Worm (Caenorhabditis elegans) whole organism, mixed stage, embryonic: Measurements from ENCODE around the gene xpo-3.
A peak's percentile ranks its signal among the peaks of the same experiment; 100 is the strongest.

Source experiments
- M03D4.4 ChIP-seq: sonication (generic microtip); optimal IDR thresholded peaks from 2 replicates; lab custom pipeline; 2017; ENCODE audit warnings: mild to moderate bottlenecking, missing genetic modification characterization, missing compliant biosample characterization
- bed-3 ChIP-seq: fragments of 200-800 bp; sonication (Bioruptor generic); optimal IDR thresholded peaks from 3 replicates; lab custom pipeline; 2018; ENCODE audit warnings: mild to moderate bottlenecking, missing genetic modification characterization, moderate library complexity, missing compliant biosample characterization
- blmp-1 ChIP-seq: fragments of 150-350 bp; optimal IDR thresholded peaks from 2 replicates; lab custom pipeline; 2014; ENCODE audit warnings: missing biosample characterization, missing genetic modification characterization
- ceh-43 ChIP-seq: fragments of 200-800 bp; sonication (Bioruptor generic); optimal IDR thresholded peaks from 2 replicates; lab custom pipeline; 2018; ENCODE audit warnings: mild to moderate bottlenecking, missing genetic modification characterization, moderate library complexity, missing compliant biosample characterization
- ceh-83 ChIP-seq: fragments of 200-800 bp; sonication (Bioruptor generic); optimal IDR thresholded peaks from 2 replicates; lab custom pipeline; 2018; ENCODE audit warnings: mild to moderate bottlenecking, missing genetic modification characterization, missing compliant biosample characterization
- cnd-1 ChIP-seq: fragments of 200-800 bp; sonication (Bioruptor generic); optimal IDR thresholded peaks from 2 replicates; lab custom pipeline; 2018; ENCODE audit warnings: mild to moderate bottlenecking, missing genetic modification characterization, missing compliant biosample characterization
- drap-1 ChIP-seq: fragments of 200-800 bp; sonication (Bioruptor generic); optimal IDR thresholded peaks from 3 replicates; lab custom pipeline; 2018; ENCODE audit warnings: mild to moderate bottlenecking, missing genetic modification characterization, missing compliant biosample characterization
- elt-1 ChIP-seq: sonication (generic microtip); optimal IDR thresholded peaks from 2 replicates; lab custom pipeline; 2017; ENCODE audit warnings: missing genetic modification characterization, mild to moderate bottlenecking, missing compliant biosample characterization, antibody characterized with exemption, moderate library complexity, borderline replicate concordance; ENCODE audit not compliant: insufficient read depth
- elt-3 ChIP-seq: fragments of 150-350 bp; optimal IDR thresholded peaks from 2 replicates; lab custom pipeline; 2014; ENCODE audit warnings: missing biosample characterization, missing genetic modification characterization
- flh-1 ChIP-seq: fragments of 200-800 bp; sonication (Bioruptor generic); optimal IDR thresholded peaks from 2 replicates; lab custom pipeline; 2018; ENCODE audit warnings: mild to moderate bottlenecking, missing genetic modification characterization, moderate library complexity, missing compliant biosample characterization
- hlh-1 ChIP-seq: fragments of 150-350 bp; optimal IDR thresholded peaks from 2 replicates; lab custom pipeline; 2014; ENCODE audit warnings: missing biosample characterization, missing genetic modification reagents, missing genetic modification characterization
- lin-13 ChIP-seq: fragments of 150-350 bp; optimal IDR thresholded peaks from 2 replicates; lab custom pipeline; 2014; ENCODE audit warnings: missing biosample characterization, missing genetic modification characterization
- lin-32 ChIP-seq: fragments of 200-800 bp; sonication (Bioruptor generic); optimal IDR thresholded peaks from 2 replicates; lab custom pipeline; 2018; ENCODE audit warnings: mild to moderate bottlenecking, missing genetic modification characterization, missing compliant biosample characterization
- lsy-2 ChIP-seq: fragments of 150-350 bp; optimal IDR thresholded peaks from 2 replicates; lab custom pipeline; 2014; ENCODE audit warnings: missing biosample characterization, missing genetic modification characterization
- mab-5 ChIP-seq: fragments of 150-350 bp; optimal IDR thresholded peaks from 2 replicates; lab custom pipeline; 2014; ENCODE audit warnings: missing biosample characterization, missing genetic modification characterization
- mep-1 ChIP-seq: fragments of 150-350 bp; optimal IDR thresholded peaks from 2 replicates; lab custom pipeline; 2017; ENCODE audit warnings: missing biosample characterization, missing genetic modification reagents, missing genetic modification characterization, inconsistent platforms
- mls-2 ChIP-seq: sonication (generic microtip); optimal IDR thresholded peaks from 2 replicates; lab custom pipeline; 2016; ENCODE audit warnings: mild to moderate bottlenecking, missing genetic modification characterization, moderate library complexity, missing compliant biosample characterization
- nhr-12 ChIP-seq: fragments of 150-350 bp; optimal IDR thresholded peaks from 2 replicates; lab custom pipeline; 2014; ENCODE audit warnings: missing biosample characterization, missing genetic modification characterization
- nhr-2 ChIP-seq: fragments of 150-350 bp; optimal IDR thresholded peaks from 2 replicates; lab custom pipeline; 2014; ENCODE audit warnings: missing biosample characterization, missing genetic modification characterization
- nhr-237 ChIP-seq: fragments of 150-350 bp; optimal IDR thresholded peaks from 2 replicates; lab custom pipeline; 2014; ENCODE audit warnings: missing biosample characterization, missing genetic modification characterization
- nhr-28 ChIP-seq: fragments of 150-350 bp; optimal IDR thresholded peaks from 2 replicates; lab custom pipeline; 2014; ENCODE audit warnings: missing biosample characterization, missing genetic modification characterization
- nhr-76 ChIP-seq: sonication (generic microtip); optimal IDR thresholded peaks from 2 replicates; lab custom pipeline; 2017; ENCODE audit warnings: missing biosample characterization, missing genetic modification characterization
- pha-4 ChIP-seq: fragments of 150-350 bp; optimal IDR thresholded peaks from 2 replicates; lab custom pipeline; 2018; ENCODE audit warnings: missing biosample characterization, missing genetic modification reagents, missing genetic modification characterization
- snpc-4 ChIP-seq: fragments of 150-350 bp; optimal IDR thresholded peaks from 2 replicates; lab custom pipeline; 2014; ENCODE audit warnings: missing biosample characterization, missing genetic modification characterization
- sptf-1 ChIP-seq: sonication (generic microtip); optimal IDR thresholded peaks from 2 replicates; lab custom pipeline; 2017; ENCODE audit warnings: mild to moderate bottlenecking, missing genetic modification characterization, moderate library complexity, missing compliant biosample characterization
- tbx-8 ChIP-seq: fragments of 200-800 bp; sonication (Bioruptor generic); optimal IDR thresholded peaks from 2 replicates; lab custom pipeline; 2018; ENCODE audit warnings: mild to moderate bottlenecking, missing genetic modification characterization, moderate library complexity, missing compliant biosample characterization
- unc-120 ChIP-seq: sonication (generic microtip); optimal IDR thresholded peaks from 2 replicates; lab custom pipeline; 2017; ENCODE audit warnings: missing genetic modification characterization, missing compliant biosample characterization; ENCODE audit not compliant: poor library complexity, severe bottlenecking
- unc-39 ChIP-seq: fragments of 150-350 bp; optimal IDR thresholded peaks from 2 replicates; lab custom pipeline; 2014; ENCODE audit warnings: missing biosample characterization, missing genetic modification characterization
- unc-62 ChIP-seq: fragments of 150-350 bp; optimal IDR thresholded peaks from 2 replicates; lab custom pipeline; 2014; ENCODE audit warnings: missing biosample characterization, missing genetic modification reagents, missing genetic modification characterization
- zip-8 ChIP-seq: fragments of 150-350 bp; optimal IDR thresholded peaks from 2 replicates; lab custom pipeline; 2014; ENCODE audit warnings: missing biosample characterization, missing genetic modification characterization
- ztf-11 ChIP-seq: fragments of 150-350 bp; optimal IDR thresholded peaks from 2 replicates; lab custom pipeline; 2014; ENCODE audit warnings: missing biosample characterization, missing genetic modification characterization

The xpo-3 gene

DNA sequence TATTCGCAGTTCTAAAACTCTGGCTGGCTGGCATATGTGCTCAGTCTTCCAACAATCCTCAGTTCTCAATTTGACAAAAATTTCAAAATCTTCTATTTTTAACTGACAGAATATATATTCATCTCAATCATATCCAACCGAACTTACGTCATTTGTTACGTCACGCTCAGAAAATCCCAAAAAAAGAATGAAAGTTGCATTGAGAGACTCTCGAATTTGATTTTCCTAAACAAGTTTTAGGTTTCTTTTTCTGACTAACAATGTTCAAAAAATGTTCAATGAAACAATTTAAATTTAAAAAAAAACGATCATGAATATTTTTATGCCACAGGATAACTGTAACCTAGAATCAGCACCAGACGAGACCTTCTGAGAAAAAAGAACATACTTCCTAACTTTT lies 25.9 kb downstream of the xpo-3 start:
- TF ChIP-seq zip-8 (tag; lab: Kevin White, UChicago) (peak; percentile 96), pha-4 (no peak)

DNA sequence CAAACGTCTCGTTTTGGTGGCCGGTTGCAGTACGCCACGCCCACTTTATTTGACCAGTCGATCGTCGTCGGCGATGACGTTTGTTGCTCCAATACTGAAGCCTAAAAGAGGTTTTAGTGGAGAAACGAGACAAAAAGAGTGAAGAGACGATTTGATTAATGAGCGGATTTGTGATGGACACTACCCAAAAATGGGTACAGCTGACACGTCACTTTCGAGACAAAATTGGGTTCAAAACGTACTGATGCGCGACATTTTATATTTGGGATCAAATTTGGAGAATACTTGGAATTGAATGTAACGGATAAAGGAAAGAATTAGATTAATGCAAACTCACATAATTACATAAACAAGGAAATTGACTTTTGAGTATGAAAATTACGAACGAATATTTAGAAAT lies 26.4 kb downstream of the xpo-3 start, which contains the start of gene ilys-4:
TSS of gene ilys-4 (minus strand) at position 101 of the 400 bp plus-strand sequence.
- TF ChIP-seq cnd-1, result no peak
- no peak for TF ChIP-seq elt-3 (tag; lab: Kevin White, UChicago)
- no peak for TF ChIP-seq ceh-83 (GFP tag; lab: Kevin White, UChicago)
- no peak for TF ChIP-seq nhr-76
- no peak for TF ChIP-seq nhr-28
- no peak for TF ChIP-seq hlh-1
- no peak for TF ChIP-seq lin-13 (tag; lab: Kevin White, UChicago)
- TF ChIP-seq, all 35 proteins: peak for 0

DNA sequence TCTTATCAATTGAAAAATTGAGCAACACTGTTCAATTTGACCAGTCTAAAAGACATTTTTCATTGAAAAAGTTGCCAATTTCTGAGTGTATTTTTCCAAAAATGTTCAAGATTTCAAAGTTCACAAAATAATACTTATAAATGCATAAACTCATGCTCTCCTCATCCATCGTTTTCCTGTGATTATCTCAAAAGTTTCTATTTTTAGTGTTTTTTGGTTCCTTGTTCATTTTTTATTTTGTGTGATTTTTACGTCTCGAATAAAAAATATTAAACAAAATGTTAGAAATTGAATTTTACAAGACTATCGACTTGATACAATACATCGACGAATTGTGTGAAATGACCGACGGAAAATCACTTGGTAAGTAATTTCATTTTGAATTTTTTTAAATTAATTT lies 42.1 kb downstream of the xpo-3 start, which contains the start of gene atic-1:
TSS of gene atic-1 (plus strand) at position 301 of the 400 bp plus-strand sequence.
- TF ChIP-seq snpc-4 (tag; lab: Kevin White, UChicago), result no peak
- TF ChIP-seq unc-62, result no peak
- no peak for TF ChIP-seq unc-120 (tag; lab: Kevin White, UChicago)
- no peak for TF ChIP-seq M03D4.4 (tag; lab: Kevin White, UChicago)
- no peak for TF ChIP-seq pha-4
- no peak for TF ChIP-seq zip-8 (tag; lab: Kevin White, UChicago)
- TF ChIP-seq nhr-237 (tag; lab: Kevin White, UChicago), result no peak
- no peak for TF ChIP-seq mab-5 (tag; lab: Kevin White, UChicago)
- TF ChIP-seq flh-1, result no peak
- TF ChIP-seq elt-1 (tag; lab: Kevin White, UChicago), result no peak
- no peak for TF ChIP-seq ztf-11
- TF ChIP-seq mls-2 (tag; lab: Kevin White, UChicago), result no peak
- no peak for TF ChIP-seq nhr-76
- TF ChIP-seq lin-32, result no peak
- TF ChIP-seq lsy-2, result no peak
- TF ChIP-seq elt-3 (tag; lab: Kevin White, UChicago), result no peak
- TF ChIP-seq tbx-8, result no peak
- TF ChIP-seq drap-1, result no peak
- no peak for TF ChIP-seq hlh-1

DNA sequence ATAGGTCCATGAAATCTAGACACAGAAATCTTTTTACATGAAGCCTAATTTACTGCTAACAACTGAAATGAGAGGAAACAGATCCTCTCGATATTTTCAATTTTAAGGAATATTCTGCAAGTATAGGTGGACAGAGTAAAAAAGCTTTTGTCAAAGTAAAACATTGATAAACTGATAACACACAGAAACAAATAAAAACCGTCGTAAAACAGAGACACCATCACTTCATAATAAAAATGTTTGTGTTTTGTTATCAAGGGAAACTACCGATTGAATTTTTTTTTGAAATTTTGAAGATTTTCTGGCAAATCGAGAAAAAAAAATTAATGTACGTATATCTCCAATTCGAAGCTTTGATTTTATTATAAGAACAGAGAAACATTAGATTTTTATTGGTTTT lies 42.7 kb downstream of the xpo-3 start:
- no peak for TF ChIP-seq zip-8 (tag; lab: Kevin White, UChicago)
- no peak for TF ChIP-seq blmp-1 (tag; lab: Kevin White, UChicago)
- no peak for TF ChIP-seq nhr-28
- no peak for TF ChIP-seq M03D4.4 (tag; lab: Kevin White, UChicago)
- TF ChIP-seq unc-62, result no peak
- TF ChIP-seq mep-1, result no peak
- TF ChIP-seq bed-3, result no peak
- TF ChIP-seq lsy-2, result no peak
- no peak for TF ChIP-seq hlh-1

DNA sequence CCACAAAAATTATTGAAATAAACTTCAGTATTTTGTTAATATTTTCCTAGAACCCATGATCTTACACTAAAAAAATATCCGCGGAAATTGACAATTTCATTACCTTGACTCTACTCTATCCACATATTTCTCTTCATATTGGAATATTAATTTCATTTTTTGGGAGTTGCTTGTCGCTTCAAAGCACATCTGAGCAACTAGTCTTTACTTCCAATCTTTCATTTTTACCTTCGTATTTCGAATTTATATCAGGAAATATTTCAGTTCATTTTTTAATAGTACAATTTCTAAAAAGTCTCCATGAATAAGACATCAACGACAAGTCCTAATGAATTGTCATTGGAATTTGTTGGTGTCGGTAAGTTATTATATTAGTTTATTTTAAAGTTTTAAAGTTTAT lies 44.8 kb downstream of the xpo-3 start, which contains the start of gene srt-73:
TSS of gene srt-73 (plus strand) at position 301 of the 400 bp plus-strand sequence.
- no peak for TF ChIP-seq zip-8 (tag; lab: Kevin White, UChicago)
- no peak for TF ChIP-seq tbx-8
- TF ChIP-seq flh-1, result no peak
- no peak for TF ChIP-seq nhr-12 (tag; lab: Kevin White, UChicago)
- TF ChIP-seq nhr-237 (tag; lab: Kevin White, UChicago), result no peak
- no peak for TF ChIP-seq mls-2 (tag; lab: Kevin White, UChicago)
- no peak for TF ChIP-seq unc-62
- no peak for TF ChIP-seq nhr-76
- no peak for TF ChIP-seq ztf-11
- no peak for TF ChIP-seq nhr-2 (tag; lab: Kevin White, UChicago)
- TF ChIP-seq mab-5 (tag; lab: Kevin White, UChicago), result no peak
- no peak for TF ChIP-seq ceh-43 (GFP tag; lab: Kevin White, UChicago)
- TF ChIP-seq M03D4.4 (tag; lab: Kevin White, UChicago), result no peak
- no peak for TF ChIP-seq unc-39 (tag; lab: Kevin White, UChicago)
- TF ChIP-seq sptf-1, result no peak
- TF ChIP-seq lin-32, result no peak

DNA sequence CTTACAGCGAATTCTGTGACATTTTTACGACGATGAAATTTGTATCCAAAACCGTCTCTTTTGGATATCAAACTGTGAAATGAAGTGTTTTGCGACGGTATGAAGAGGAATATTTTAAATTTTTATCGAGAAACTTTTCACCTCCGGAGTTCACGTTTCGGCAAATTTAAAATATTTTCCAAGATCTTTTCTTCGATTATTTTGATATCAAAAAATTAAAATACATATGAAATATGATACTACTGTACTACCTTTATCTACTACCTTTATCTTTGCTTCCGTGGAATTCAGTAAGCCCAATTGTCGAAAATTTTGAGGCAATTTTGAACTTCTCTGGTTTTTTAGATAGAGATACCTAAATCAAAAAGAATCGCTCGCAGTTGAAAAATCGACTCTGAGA lies 46.1 kb downstream of the xpo-3 start, which contains the start of gene kin-26:
TSS of gene kin-26 (minus strand) at position 101 of the 400 bp plus-strand sequence.
- TF ChIP-seq unc-39 (tag; lab: Kevin White, UChicago), result no peak
- TF ChIP-seq ztf-11, result no peak
- TF ChIP-seq pha-4, result no peak
- no peak for TF ChIP-seq mab-5 (tag; lab: Kevin White, UChicago)
- TF ChIP-seq nhr-2 (tag; lab: Kevin White, UChicago), result no peak
- no peak for TF ChIP-seq ceh-43 (GFP tag; lab: Kevin White, UChicago)
- TF ChIP-seq nhr-28, result no peak
- TF ChIP-seq cnd-1, result no peak
- TF ChIP-seq tbx-8, result no peak
- TF ChIP-seq lin-13 (tag; lab: Kevin White, UChicago), result no peak
- TF ChIP-seq lsy-2, result no peak
- TF ChIP-seq nhr-237 (tag; lab: Kevin White, UChicago), result no peak
- no peak for TF ChIP-seq blmp-1 (tag; lab: Kevin White, UChicago)
- TF ChIP-seq lin-32, result no peak
- TF ChIP-seq, all 35 proteins: peak for 0
